Fruit fly (Drosophila melanogaster) whole organism, embryonic: ENCODE measurements around the gene CG42820.

Experiments
- Adf1 ChIP-seq: fragments of 200-800 bp; sonication (Bioruptor generic); IDR thresholded peaks from 2 replicates; pipeline ENCODE4 v1.3.6; 2022; ENCODE audit warnings: missing biosample characterization, missing genetic modification characterization
- Awh ChIP-seq: fragments of 200-800 bp; sonication (Bioruptor generic); IDR thresholded peaks from 2 replicates; pipeline ENCODE4, ENCODE4 v1.3.6; 2022; ENCODE audit warnings: missing biosample characterization, missing genetic modification characterization
- B-H2 ChIP-seq: fragments of 200-800 bp; sonication (Bioruptor generic); optimal IDR thresholded peaks from 2 replicates; lab custom pipeline; 2018; ENCODE audit warnings: missing biosample characterization, mild to moderate bottlenecking, missing genetic modification characterization
- Bdp1 ChIP-seq: fragments of 200-800 bp; sonication (Bioruptor generic); optimal IDR thresholded peaks from 3 replicates; lab custom pipeline; 2016; ENCODE audit warnings: missing biosample characterization, missing genetic modification characterization
- BtbVII ChIP-seq: fragments of 200-800 bp; sonication (Bioruptor generic); optimal IDR thresholded peaks from 3 replicates; lab custom pipeline; 2017; ENCODE audit warnings: missing biosample characterization, mild to moderate bottlenecking, missing genetic modification characterization
- CG10274 ChIP-seq: fragments of 200-800 bp; sonication (Bioruptor generic); optimal IDR thresholded peaks from 3 replicates; lab custom pipeline; 2017; ENCODE audit warnings: missing biosample characterization, mild to moderate bottlenecking, missing genetic modification characterization
- CG10321 ChIP-seq: fragments of 200-800 bp; sonication (Bioruptor generic); IDR thresholded peaks from 2 replicates; pipeline ENCODE4 v1.3.6; 2022; ENCODE audit warnings: missing biosample characterization, missing genetic modification characterization
- CG12155 ChIP-seq: fragments of 200-800 bp; sonication (Bioruptor generic); optimal IDR thresholded peaks from 3 replicates; lab custom pipeline; 2016; ENCODE audit warnings: missing biosample characterization, missing genetic modification characterization
- CG12769 ChIP-seq: fragments of 200-800 bp; sonication (Bioruptor generic); optimal IDR thresholded peaks from 2 replicates; lab custom pipeline; 2019; ENCODE audit warnings: missing biosample characterization, mild to moderate bottlenecking, missing genetic modification characterization, moderate library complexity
- CG15073 ChIP-seq: fragments of 200-800 bp; sonication (Bioruptor generic); optimal IDR thresholded peaks from 2 replicates; lab custom pipeline; 2016; ENCODE audit warnings: missing biosample characterization, missing genetic modification characterization
- CG15514 ChIP-seq: fragments of 200-800 bp; sonication (Bioruptor generic); optimal IDR thresholded peaks from 3 replicates; lab custom pipeline; 2017; ENCODE audit warnings: missing biosample characterization, missing genetic modification characterization, mild to moderate bottlenecking, moderate library complexity, missing genetic modification reagents
- CG1832 ChIP-seq: fragments of 200-800 bp; sonication (Bioruptor generic); optimal IDR thresholded peaks from 2 replicates; lab custom pipeline; 2017; ENCODE audit warnings: missing biosample characterization, mild to moderate bottlenecking, missing genetic modification characterization, inconsistent platforms
- CG3163 ChIP-seq: fragments of 200-800 bp; sonication (Bioruptor generic); optimal IDR thresholded peaks from 3 replicates; lab custom pipeline; 2016; ENCODE audit warnings: missing biosample characterization, missing genetic modification characterization
- CG34376 ChIP-seq: fragments of 200-800 bp; sonication (Bioruptor generic); optimal IDR thresholded peaks from 2 replicates; lab custom pipeline; 2018; ENCODE audit warnings: missing biosample characterization, mild to moderate bottlenecking, missing genetic modification characterization
- CG3847 ChIP-seq: fragments of 200-800 bp; sonication (Bioruptor generic); IDR thresholded peaks from 2 replicates; pipeline ENCODE4 v1.3.6; 2022; ENCODE audit warnings: missing biosample characterization, missing genetic modification characterization
- CG5180 ChIP-seq: fragments of 200-800 bp; sonication (Bioruptor generic); optimal IDR thresholded peaks from 3 replicates; lab custom pipeline; 2017; ENCODE audit warnings: missing biosample characterization, missing genetic modification characterization, mild to moderate bottlenecking, moderate library complexity, missing genetic modification reagents
- CG6791 ChIP-seq: fragments of 200-800 bp; sonication (Bioruptor generic); IDR thresholded peaks from 3 replicates; pipeline ENCODE4 v1.3.6; 2022; ENCODE audit warnings: missing biosample characterization, missing genetic modification characterization; ENCODE audit not compliant: partially characterized antibody
- CG6854 ChIP-seq: fragments of 200-800 bp; sonication (Bioruptor generic); optimal IDR thresholded peaks from 3 replicates; lab custom pipeline; 2017; ENCODE audit warnings: missing biosample characterization, mild to moderate bottlenecking, missing genetic modification characterization
- CG7745 ChIP-seq: fragments of 200-800 bp; sonication (Bioruptor generic); optimal IDR thresholded peaks from 2 replicates; lab custom pipeline; 2018; ENCODE audit warnings: missing biosample characterization, mild to moderate bottlenecking, missing genetic modification characterization, moderate library complexity
- D19B ChIP-seq: fragments of 200-800 bp; sonication (Bioruptor generic); optimal IDR thresholded peaks from 2 replicates; lab custom pipeline; 2017; ENCODE audit warnings: missing biosample characterization, mild to moderate bottlenecking, missing genetic modification characterization
- Dek ChIP-seq: fragments of 200-800 bp; sonication (Bioruptor generic); optimal IDR thresholded peaks from 3 replicates; lab custom pipeline; 2019; ENCODE audit warnings: missing biosample characterization, mild to moderate bottlenecking, missing genetic modification characterization, moderate library complexity
- Dip2 ChIP-seq: fragments of 200-800 bp; sonication (Bioruptor generic); IDR thresholded peaks from 2 replicates; pipeline ENCODE4 v1.3.6; 2022; ENCODE audit warnings: missing biosample characterization, missing genetic modification characterization
- Doc3 ChIP-seq: fragments of 200-800 bp; sonication (Bioruptor generic); IDR thresholded peaks from 3 replicates; pipeline ENCODE4 v1.3.6; 2022; ENCODE audit warnings: missing biosample characterization, missing genetic modification characterization; ENCODE audit not compliant: partially characterized antibody
- GATAe ChIP-seq: fragments of 200-800 bp; sonication (Bioruptor generic); conservative IDR thresholded peaks from 2 replicates; pipeline ENCODE4 v1.3.6; 2022; ENCODE audit warnings: missing biosample characterization, missing genetic modification characterization
- Hey ChIP-seq: fragments of 200-800 bp; sonication (Bioruptor generic); optimal IDR thresholded peaks from 3 replicates; lab custom pipeline; 2018; ENCODE audit warnings: missing biosample characterization, mild to moderate bottlenecking, missing genetic modification characterization
- HmgZ ChIP-seq: fragments of 200-800 bp; sonication (Bioruptor generic); optimal IDR thresholded peaks from 2 replicates; lab custom pipeline; 2018; ENCODE audit warnings: missing biosample characterization, mild to moderate bottlenecking, missing genetic modification characterization
- Med ChIP-seq: fragments of 200-800 bp; sonication (Bioruptor generic); peaks from one replicate; lab custom pipeline; 2016; ENCODE audit warnings: missing biosample characterization, missing genetic modification characterization, mild to moderate bottlenecking, inconsistent platforms, moderate library complexity
- Neu2 ChIP-seq: fragments of 200-800 bp; sonication (Bioruptor generic); optimal IDR thresholded peaks from 3 replicates; lab custom pipeline; 2016; ENCODE audit warnings: missing biosample characterization, missing genetic modification characterization, borderline replicate concordance
- Ravus ChIP-seq: fragments of 200-800 bp; sonication (Bioruptor generic); IDR thresholded peaks from 2 replicates; pipeline ENCODE4 v1.3.6; 2022; ENCODE audit warnings: missing biosample characterization, missing genetic modification characterization
- Rfx ChIP-seq: fragments of 200-800 bp; sonication (Bioruptor generic); IDR thresholded peaks from 2 replicates; pipeline ENCODE4 v1.3.6; 2022; ENCODE audit warnings: missing biosample characterization, missing genetic modification characterization
- Sin3A ChIP-seq: fragments of >200 bp; optimal IDR thresholded peaks from 2 replicates; lab custom pipeline; 2018
- Trl ChIP-seq, 3 experiments: fragments of >200 bp in 2 of 3; fragments of 200-800 bp in 1 of 3; sonication (Bioruptor generic) in 1 of 3; optimal IDR thresholded peaks; 2 replicates in 1 of 3; 3 replicates in 2 of 3; lab custom pipeline; 2016 to 2017; ENCODE audit warnings: missing biosample characterization in 1 of 3, missing genetic modification characterization in 1 of 3
- aop ChIP-seq: fragments of 200-800 bp; sonication (Bioruptor generic); IDR thresholded peaks from 2 replicates; pipeline ENCODE4 v1.3.6; 2022; ENCODE audit warnings: missing biosample characterization, missing genetic modification characterization
- chinmo ChIP-seq: fragments of 200-800 bp; sonication (Bioruptor generic); IDR thresholded peaks from 4 replicates; pipeline ENCODE4 v1.3.6; 2022; ENCODE audit warnings: missing biosample characterization, missing genetic modification characterization; ENCODE audit not compliant: partially characterized antibody
- crc ChIP-seq: fragments of 200-800 bp; sonication (Bioruptor generic); optimal IDR thresholded peaks from 2 replicates; lab custom pipeline; 2016; ENCODE audit warnings: missing biosample characterization, missing genetic modification characterization
- crol ChIP-seq: fragments of 200-800 bp; sonication (Bioruptor generic); IDR thresholded peaks from 2 replicates; pipeline ENCODE4 v1.3.6; 2022; ENCODE audit warnings: missing biosample characterization, missing genetic modification characterization
- ems ChIP-seq: fragments of 200-800 bp; sonication (Bioruptor generic); optimal IDR thresholded peaks from 3 replicates; lab custom pipeline; 2016; ENCODE audit warnings: missing biosample characterization, missing genetic modification characterization
- en ChIP-seq: fragments of 200-800 bp; sonication (Bioruptor generic); optimal IDR thresholded peaks from 2 replicates; lab custom pipeline; 2016; ENCODE audit warnings: missing biosample characterization, missing genetic modification characterization
- esg ChIP-seq: fragments of 200-800 bp; sonication (Bioruptor generic); conservative IDR thresholded peaks from 2 replicates; pipeline ENCODE4 v1.3.6; 2022; ENCODE audit warnings: missing biosample characterization, missing genetic modification characterization
- exex ChIP-seq: fragments of 200-800 bp; sonication (Bioruptor generic); optimal IDR thresholded peaks from 4 replicates; lab custom pipeline; 2018; ENCODE audit warnings: missing biosample characterization, mild to moderate bottlenecking, missing genetic modification characterization, moderate library complexity
- gcm ChIP-seq: fragments of 200-800 bp; sonication (Bioruptor generic); optimal IDR thresholded peaks from 2 replicates; lab custom pipeline; 2019; ENCODE audit warnings: missing biosample characterization, mild to moderate bottlenecking, missing genetic modification characterization, moderate library complexity
- grn ChIP-seq: fragments of 200-800 bp; sonication (Bioruptor generic); optimal IDR thresholded peaks from 3 replicates; lab custom pipeline; 2017; ENCODE audit warnings: missing biosample characterization, missing genetic modification characterization
- gsb ChIP-seq: fragments of 200-800 bp; sonication (Bioruptor generic); IDR thresholded peaks from 2 replicates; pipeline ENCODE4 v1.3.6; 2022; ENCODE audit warnings: missing biosample characterization, missing genetic modification characterization
- her ChIP-seq: fragments of 200-800 bp; sonication (Bioruptor generic); optimal IDR thresholded peaks from 2 replicates; lab custom pipeline; 2016; ENCODE audit warnings: missing biosample characterization, missing genetic modification characterization
- lab ChIP-seq: fragments of 200-800 bp; sonication (Bioruptor generic); optimal IDR thresholded peaks from 3 replicates; lab custom pipeline; 2017; ENCODE audit warnings: missing biosample characterization, missing genetic modification characterization, mild to moderate bottlenecking, moderate library complexity, missing genetic modification reagents
- sd ChIP-seq: fragments of 200-800 bp; sonication (Bioruptor generic); optimal IDR thresholded peaks from 3 replicates; lab custom pipeline; 2018; ENCODE audit warnings: missing biosample characterization, mild to moderate bottlenecking, missing genetic modification characterization, moderate library complexity
- slou ChIP-seq: fragments of 200-800 bp; sonication (Bioruptor generic); optimal IDR thresholded peaks from 3 replicates; lab custom pipeline; 2016; ENCODE audit warnings: missing biosample characterization, missing genetic modification characterization
- stc ChIP-seq: fragments of 200-800 bp; sonication (Bioruptor generic); IDR thresholded peaks from 2 replicates; pipeline ENCODE4 v1.3.6; 2022; ENCODE audit warnings: missing biosample characterization, missing genetic modification characterization
- sug ChIP-seq: fragments of 200-800 bp; optimal IDR thresholded peaks from 2 replicates; lab custom pipeline; 2019; ENCODE audit warnings: missing biosample characterization, mild to moderate bottlenecking, missing genetic modification characterization, moderate library complexity
- vvl ChIP-seq: fragments of 200-800 bp; sonication (Bioruptor generic); IDR thresholded peaks from 2 replicates; pipeline ENCODE4 v1.3.6; 2022; ENCODE audit warnings: missing biosample characterization, missing genetic modification characterization

CG42820 gene

dm6 chr2L:8346260-8346659, 45.9 kb downstream of the CG42820 start, which contains the start of gene CG7778:
Gene CG7778, plus strand, starts transcription at chr2L:8346620.
- peak; percentile 94 for TF ChIP-seq CG3163
- no peak for TF ChIP-seq CG10274 (GFP tag; lab: Kevin White, UChicago)
- peak; percentile 48 for TF ChIP-seq exex (tag; lab: Kevin White, UChicago)
- TF ChIP-seq Trl (optimal IDR thresholded peaks at IDR 0.05; lab: Kevin White, UChicago) = peak; percentile 60 to 65
- no peak for TF ChIP-seq Trl (GFP tag; optimal IDR thresholded peaks at IDR 0.05; lab: Kevin White, UChicago)
- TF ChIP-seq CG7745 = peak; percentile 44
- TF ChIP-seq en (GFP tag; lab: Kevin White, UChicago) = no peak
- no peak for TF ChIP-seq CG12769 (tag; lab: Kevin White, UChicago)
- TF ChIP-seq Bdp1 (GFP tag; lab: Kevin White, UChicago) = no peak
- peak; percentile 46; the same call in 1 of the 2 replicates for TF ChIP-seq CG10321
- TF ChIP-seq Rfx (GFP tag; lab: Robert Waterston, UW) = no peak
- TF ChIP-seq Adf1 (GFP tag; lab: Robert Waterston, UW) = peak; percentile 82
- peak; percentile 58 for TF ChIP-seq Med (GFP tag; lab: Kevin White, UChicago)
- 0 out of 2 replicates have a peak, but pooled peaks have one; percentile 26 for TF ChIP-seq vvl (GFP tag; lab: Robert Waterston, UW)
- TF ChIP-seq CG1832 = peak; percentile 65
- TF ChIP-seq stc (GFP tag; lab: Robert Waterston, UW) = peak; percentile 30; the same call in 1 of the 2 replicates
- TF ChIP-seq CG3847 (GFP tag; lab: Robert Waterston, UW) = no peak
- no peak for TF ChIP-seq gcm (GFP tag; lab: Kevin White, UChicago)
- peak; percentile 20 for TF ChIP-seq sd (tag; lab: Kevin White, UChicago)
- TF ChIP-seq, all 482 proteins: peak for 11

dm6 chr2L:8344536-8344935, 47.7 kb downstream of the CG42820 start:
- TF ChIP-seq CG12155 (no peak), chinmo (GFP tag; lab: Robert Waterston, UW) (0 out of 4 replicates have a peak, but pooled peaks have one; percentile 37), CG5180 (GFP tag; lab: Kevin White, UChicago) (peak; percentile 74), Hey (tag; lab: Kevin White, UChicago) (peak; percentile 14), aop (GFP tag; lab: Robert Waterston, UW) (no peak), Doc3 (GFP tag; lab: Robert Waterston, UW) (no peak), Sin3A (lab: Kevin White, UChicago) (no peak), lab (GFP tag; lab: Kevin White, UChicago) (peak; percentile 39), CG15514 (GFP tag; lab: Kevin White, UChicago) (no peak), BtbVII (GFP tag; lab: Kevin White, UChicago) (peak; percentile 2), Neu2 (GFP tag; lab: Kevin White, UChicago) (no peak), en (GFP tag; lab: Kevin White, UChicago) (no peak), HmgZ (tag; lab: Kevin White, UChicago) (peak; percentile 27), B-H2 (GFP tag; lab: Kevin White, UChicago) (peak; percentile 18), CG6854 (GFP tag; lab: Kevin White, UChicago) (no peak), GATAe (GFP tag; lab: Robert Waterston, UW) (no peak), esg (GFP tag; lab: Robert Waterston, UW) (no peak), Ravus (GFP tag; lab: Robert Waterston, UW) (no peak), CG34376 (GFP tag; lab: Kevin White, UChicago) (peak; percentile 78), crol (GFP tag; lab: Robert Waterston, UW) (no peak), grn (peak; percentile 83), sug (peak; percentile 51), D19B (peak; percentile 48), Awh (no peak), Dip2 (no peak), CG6791 (GFP tag; lab: Robert Waterston, UW) (no peak), CG15073 (GFP tag; lab: Kevin White, UChicago) (no peak), Dek (tag; lab: Kevin White, UChicago) (no peak), ems (no peak), her (no peak), gsb (GFP tag; lab: Robert Waterston, UW) (no peak), exex (tag; lab: Kevin White, UChicago) (peak; percentile 96), slou (no peak), crc (GFP tag; lab: Kevin White, UChicago) (no peak)
